Worm (Caenorhabditis elegans) whole organism, young adult: ENCODE measurements around the gene F54D5.23.

Source experiments
- C06A6.2 ChIP-seq: fragments of 200-800 bp; sonication (Bioruptor generic); conservative IDR thresholded peaks from 2 replicates; pipeline ENCODE4 v1.3.6; 2022; ENCODE audit warnings: missing genetic modification characterization, missing compliant biosample characterization
- C17E4.6 ChIP-seq: fragments of 200-800 bp; sonication (Bioruptor generic); IDR thresholded peaks from 2 replicates; pipeline ENCODE4 v1.3.6; 2022; ENCODE audit warnings: missing genetic modification reagents, missing genetic modification characterization, missing compliant biosample characterization
- F10E7.11 ChIP-seq: sonication (generic microtip); optimal IDR thresholded peaks from 2 replicates; lab custom pipeline; 2017; ENCODE audit warnings: mild to moderate bottlenecking, missing genetic modification characterization, moderate library complexity, missing compliant biosample characterization
- F22D6.2 ChIP-seq: sonication (generic microtip); optimal IDR thresholded peaks from 2 replicates; lab custom pipeline; 2016; ENCODE audit warnings: mild to moderate bottlenecking, missing genetic modification characterization, missing compliant biosample characterization
- F52B5.7 ChIP-seq: sonication (generic microtip); optimal IDR thresholded peaks from 2 replicates; lab custom pipeline; 2016; ENCODE audit warnings: mild to moderate bottlenecking, missing genetic modification characterization, missing compliant biosample characterization
- F57A8.1 ChIP-seq: fragments of 200-800 bp; sonication (Bioruptor generic); optimal IDR thresholded peaks from 2 replicates; lab custom pipeline; 2018; ENCODE audit warnings: mild to moderate bottlenecking, missing genetic modification characterization, moderate library complexity, missing compliant biosample characterization
- K11D2.4 ChIP-seq: fragments of 200-800 bp; sonication (Bioruptor generic); IDR thresholded peaks from 2 replicates; pipeline ENCODE4 v1.3.6; 2022; ENCODE audit warnings: missing genetic modification reagents, missing genetic modification characterization, missing compliant biosample characterization
- T07F8.4 ChIP-seq: sonication (generic microtip); optimal IDR thresholded peaks from 2 replicates; lab custom pipeline; 2016; ENCODE audit warnings: mild to moderate bottlenecking, missing genetic modification characterization, moderate library complexity, missing compliant biosample characterization
- T26A5.8 ChIP-seq: sonication (generic microtip); optimal IDR thresholded peaks from 2 replicates; lab custom pipeline; 2016; ENCODE audit warnings: missing genetic modification characterization, missing compliant biosample characterization
- akir-1 ChIP-seq: fragments of 200-800 bp; sonication (Bioruptor generic); optimal IDR thresholded peaks from 2 replicates; lab custom pipeline; 2018; ENCODE audit warnings: mild to moderate bottlenecking, missing genetic modification characterization, moderate library complexity, missing compliant biosample characterization
- atf-7 ChIP-seq: sonication (generic microtip); optimal IDR thresholded peaks from 2 replicates; lab custom pipeline; 2017; ENCODE audit warnings: mild to moderate bottlenecking, missing genetic modification characterization, missing compliant biosample characterization
- bed-2 ChIP-seq: fragments of 200-800 bp; sonication (Bioruptor generic); IDR thresholded peaks from 2 replicates; pipeline ENCODE4 v1.3.6; 2022; ENCODE audit warnings: missing genetic modification reagents, missing genetic modification characterization, missing compliant biosample characterization
- ceh-100 ChIP-seq: fragments of 200-800 bp; sonication (Bioruptor generic); IDR thresholded peaks from 2 replicates; pipeline ENCODE4 v1.3.6; 2022; ENCODE audit warnings: missing genetic modification reagents, missing genetic modification characterization, missing compliant biosample characterization
- ceh-40 ChIP-seq: fragments of 200-800 bp; sonication (Bioruptor generic); IDR thresholded peaks from 2 replicates; pipeline ENCODE4 v1.3.6; 2022; ENCODE audit warnings: missing genetic modification characterization, missing compliant biosample characterization
- ceh-58 ChIP-seq: fragments of 200-800 bp; sonication (Bioruptor generic); IDR thresholded peaks from 2 replicates; pipeline ENCODE4 v1.3.6; 2022; ENCODE audit warnings: missing genetic modification characterization, missing compliant biosample characterization
- dox-1 ChIP-seq: fragments of 200-800 bp; sonication (Bioruptor generic); IDR thresholded peaks from 2 replicates; pipeline ENCODE4 v1.3.6; 2022; ENCODE audit warnings: missing genetic modification reagents, missing genetic modification characterization, missing compliant biosample characterization
- dpff-1 ChIP-seq: sonication (generic microtip); optimal IDR thresholded peaks from 2 replicates; lab custom pipeline; 2017; ENCODE audit warnings: mild to moderate bottlenecking, missing genetic modification characterization, missing compliant biosample characterization
- dpl-1 ChIP-seq: fragments of 150-350 bp; optimal IDR thresholded peaks from 2 replicates; lab custom pipeline; 2014; ENCODE audit warnings: missing biosample characterization, missing genetic modification reagents, missing genetic modification characterization
- egl-18 ChIP-seq: fragments of 200-800 bp; sonication (Bioruptor generic); IDR thresholded peaks from 2 replicates; pipeline ENCODE4 v1.3.6; 2022; ENCODE audit warnings: missing genetic modification reagents, missing genetic modification characterization, missing compliant biosample characterization
- fkh-3 ChIP-seq: sonication (generic microtip); optimal IDR thresholded peaks from 2 replicates; lab custom pipeline; 2016; ENCODE audit warnings: mild to moderate bottlenecking, missing genetic modification characterization, missing compliant biosample characterization
- him-1 ChIP-seq: sonication (generic microtip); optimal IDR thresholded peaks from 2 replicates; lab custom pipeline; 2016; ENCODE audit warnings: missing genotype, missing genetic modification reagents, missing genetic modification characterization, missing compliant biosample characterization
- hmg-1.2 ChIP-seq: fragments of 200-800 bp; sonication (Bioruptor generic); IDR thresholded peaks from 2 replicates; pipeline ENCODE4 v1.3.6; 2022; ENCODE audit warnings: missing genetic modification reagents, missing genetic modification characterization, missing compliant biosample characterization
- hrde-1 ChIP-seq: sonication (generic microtip); optimal IDR thresholded peaks from 2 replicates; lab custom pipeline; 2016; ENCODE audit warnings: missing genetic modification characterization, mild to moderate bottlenecking, missing compliant biosample characterization, moderate library complexity, missing genotype, missing genetic modification reagents, borderline replicate concordance
- hsf-1 ChIP-seq: fragments of 200-800 bp; sonication (Bioruptor generic); IDR thresholded peaks from 2 replicates; pipeline ENCODE4 v1.3.6; 2022; ENCODE audit warnings: missing genetic modification reagents, missing genetic modification characterization, missing compliant biosample characterization
- let-526 ChIP-seq: fragments of 200-800 bp; sonication (Bioruptor generic); IDR thresholded peaks from 2 replicates; pipeline ENCODE4 v1.3.6; 2022; ENCODE audit warnings: missing genetic modification reagents, missing genetic modification characterization, missing compliant biosample characterization
- lin-26 ChIP-seq: fragments of 200-800 bp; sonication (Bioruptor generic); IDR thresholded peaks from 2 replicates; pipeline ENCODE4 v1.3.6; 2022; ENCODE audit warnings: missing genetic modification reagents, missing genetic modification characterization, missing compliant biosample characterization
- lin-40 ChIP-seq: sonication (generic microtip); optimal IDR thresholded peaks from 2 replicates; lab custom pipeline; 2016; ENCODE audit warnings: missing genetic modification characterization, mild to moderate bottlenecking, missing compliant biosample characterization, missing genotype, missing genetic modification reagents
- lin-54 ChIP-seq: fragments of 200-800 bp; sonication (Bioruptor generic); optimal IDR thresholded peaks from 2 replicates; lab custom pipeline; 2018; ENCODE audit warnings: mild to moderate bottlenecking, missing genetic modification characterization, missing compliant biosample characterization
- lir-1 ChIP-seq: fragments of 200-800 bp; sonication (Bioruptor generic); conservative IDR thresholded peaks from 2 replicates; pipeline ENCODE4 v1.3.6; 2022; ENCODE audit warnings: missing genetic modification reagents, missing genetic modification characterization, missing compliant biosample characterization
- madf-10 ChIP-seq: sonication (generic microtip); optimal IDR thresholded peaks from 2 replicates; lab custom pipeline; 2016; ENCODE audit warnings: mild to moderate bottlenecking, missing genetic modification characterization, missing compliant biosample characterization
- madf-3 ChIP-seq: fragments of 200-800 bp; sonication (Bioruptor generic); IDR thresholded peaks from 2 replicates; pipeline ENCODE4 v1.3.6; 2022; ENCODE audit warnings: missing genetic modification reagents, missing genetic modification characterization, missing compliant biosample characterization
- madf-6 ChIP-seq: fragments of 200-800 bp; sonication (Bioruptor generic); IDR thresholded peaks from 2 replicates; pipeline ENCODE4 v1.3.6; 2022; ENCODE audit warnings: missing genetic modification reagents, missing genetic modification characterization, missing compliant biosample characterization
- mes-4 ChIP-seq: sonication (generic microtip); optimal IDR thresholded peaks from 2 replicates; lab custom pipeline; 2016; ENCODE audit warnings: missing genotype, missing genetic modification characterization, missing compliant biosample characterization
- mxl-1 ChIP-seq: sonication (generic microtip); optimal IDR thresholded peaks from 2 replicates; lab custom pipeline; 2016; ENCODE audit warnings: missing genetic modification characterization, missing compliant biosample characterization
- nfya-1 ChIP-seq: sonication (generic microtip); optimal IDR thresholded peaks from 2 replicates; lab custom pipeline; 2017; ENCODE audit warnings: antibody characterized with exemption, missing compliant biosample characterization, missing genetic modification characterization, borderline replicate concordance; ENCODE audit not compliant: insufficient read depth
- nhr-179 ChIP-seq: sonication (generic microtip); optimal IDR thresholded peaks from 2 replicates; lab custom pipeline; 2016; ENCODE audit warnings: mild to moderate bottlenecking, missing genetic modification characterization, missing compliant biosample characterization
- rec-8 ChIP-seq, 2 experiments: sonication (generic microtip); optimal IDR thresholded peaks; 2 replicates each; lab custom pipeline; 2016; ENCODE audit warnings: mild to moderate bottlenecking in 2 of 2, missing genetic modification characterization in 2 of 2, missing genetic modification reagents in 2 of 2, missing genotype in 2 of 2, missing biosample characterization in 1 of 2, missing compliant biosample characterization in 1 of 2, moderate library complexity in 1 of 2
- rpc-1 ChIP-seq, 2 experiments: fragments of 150-350 bp in 1 of 2; sonication (generic microtip) in 1 of 2; optimal IDR thresholded peaks; 2 replicates each; lab custom pipeline; 2014 to 2018; ENCODE audit warnings: missing biosample characterization in 1 of 2, missing genetic modification characterization in 1 of 2, missing genetic modification reagents in 1 of 2, missing genotype in 1 of 2
- snpc-3.4 ChIP-seq: sonication (generic microtip); optimal IDR thresholded peaks from 2 replicates; lab custom pipeline; 2017; ENCODE audit warnings: missing genetic modification characterization, mild to moderate bottlenecking, missing compliant biosample characterization, antibody characterized with exemption, moderate library complexity, missing genotype, missing genetic modification reagents
- tbx-9 ChIP-seq: sonication (generic microtip); optimal IDR thresholded peaks from 2 replicates; lab custom pipeline; 2016; ENCODE audit warnings: borderline replicate concordance, missing genetic modification characterization, inconsistent platforms, missing compliant biosample characterization
- tlf-1 ChIP-seq: fragments of 200-800 bp; sonication (Bioruptor generic); optimal IDR thresholded peaks from 2 replicates; lab custom pipeline; 2018; ENCODE audit warnings: mild to moderate bottlenecking, missing genetic modification characterization, missing compliant biosample characterization
- unc-130 ChIP-seq: sonication (generic microtip); optimal IDR thresholded peaks from 2 replicates; lab custom pipeline; 2016; ENCODE audit warnings: missing genetic modification reagents, missing genetic modification characterization, missing compliant biosample characterization
- unc-62 ChIP-seq: fragments of 150-350 bp; optimal IDR thresholded peaks from 2 replicates; lab custom pipeline; 2014; ENCODE audit warnings: missing biosample characterization, missing genetic modification reagents, missing genetic modification characterization
- zfh-2 ChIP-seq: fragments of 200-800 bp; sonication (Bioruptor generic); conservative IDR thresholded peaks from 2 replicates; pipeline ENCODE4 v1.3.6; 2022; ENCODE audit warnings: missing genetic modification reagents, missing genetic modification characterization, missing compliant biosample characterization
- ztf-22 ChIP-seq: fragments of 200-800 bp; sonication (Bioruptor generic); optimal IDR thresholded peaks from 2 replicates; lab custom pipeline; 2018; ENCODE audit warnings: mild to moderate bottlenecking, missing genetic modification characterization, moderate library complexity, missing compliant biosample characterization
- ztf-3 ChIP-seq: fragments of 200-800 bp; sonication (Bioruptor generic); optimal IDR thresholded peaks from 2 replicates; lab custom pipeline; 2018; ENCODE audit warnings: mild to moderate bottlenecking, missing genetic modification characterization, missing compliant biosample characterization
- ztf-6 ChIP-seq: fragments of 200-800 bp; sonication (Bioruptor generic); IDR thresholded peaks from 2 replicates; pipeline ENCODE4 v1.3.6; 2022; ENCODE audit warnings: missing genetic modification reagents, missing genetic modification characterization, missing compliant biosample characterization

Gene F54D5.23

DNA sequence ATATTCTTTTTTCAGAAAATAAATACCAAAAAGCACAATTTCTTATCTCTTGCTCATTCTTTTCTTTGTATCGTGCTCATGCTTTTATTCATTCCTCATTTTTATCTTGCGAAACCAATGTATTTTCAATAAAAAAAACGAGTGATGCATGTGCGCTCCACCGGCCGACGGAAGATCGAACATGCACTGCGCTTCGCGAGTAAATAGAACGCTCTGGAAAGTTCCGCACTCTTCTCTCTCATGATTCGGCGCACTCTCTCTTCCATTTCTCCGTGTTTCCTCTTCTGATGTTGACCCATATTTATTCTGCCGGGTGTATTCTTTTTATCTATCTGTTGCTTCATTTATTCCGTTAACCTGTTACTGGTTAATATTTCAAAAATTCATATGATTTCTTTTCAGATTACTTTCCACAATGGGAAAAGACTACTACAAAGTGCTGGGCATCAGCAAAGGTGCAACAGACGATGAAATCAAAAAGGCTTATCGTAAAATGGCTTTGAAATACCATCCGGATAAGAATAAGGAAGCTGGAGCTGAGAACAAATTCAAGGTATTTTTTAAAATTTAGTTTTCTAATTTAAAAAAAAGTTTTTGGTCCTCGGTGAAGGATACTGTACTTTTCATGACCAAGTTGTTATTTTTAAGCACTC is 23.7 kb downstream of the F54D5.23 start, which contains the start of gene dnj-13 (continued):
- TF ChIP-seq C06A6.2 (GFP tag; lab: Robert Waterston, UW): peak; percentile 89
- peak; percentile 97 for TF ChIP-seq dox-1 (GFP tag; lab: Robert Waterston, UW)
- peak; percentile 6 for TF ChIP-seq dpl-1 (GFP tag; lab: Kevin White, UChicago)
- peak; percentile 92 for TF ChIP-seq egl-18 (GFP tag; lab: Robert Waterston, UW)
- TF ChIP-seq F52B5.7 (tag; lab: Kevin White, UChicago): peak; percentile 95
- peak; percentile 5 for TF ChIP-seq F57A8.1 (GFP tag; lab: Kevin White, UChicago)
- peak; percentile 94 for TF ChIP-seq madf-3 (GFP tag; lab: Robert Waterston, UW)
- peak; percentile 79 for TF ChIP-seq rpc-1 (optimal IDR thresholded peaks at IDR 0.05; lab: Kevin White, UChicago)
- no peak for TF ChIP-seq rpc-1 (tag; optimal IDR thresholded peaks at IDR 0.05; lab: Kevin White, UChicago)
- peak; percentile 98 for TF ChIP-seq let-526
- TF ChIP-seq lin-40 (tag; lab: Kevin White, UChicago): peak; percentile 98
- TF ChIP-seq unc-62: no peak
- TF ChIP-seq ztf-3: peak; percentile 84
- TF ChIP-seq mxl-1 (tag; lab: Kevin White, UChicago): no peak
- peak; percentile 87 for TF ChIP-seq tbx-9
- peak; percentile 91 for TF ChIP-seq lir-1 (GFP tag; lab: Robert Waterston, UW)
- TF ChIP-seq hsf-1 (GFP tag; lab: Robert Waterston, UW): peak; percentile 100
- TF ChIP-seq hmg-1.2 (GFP tag; lab: Robert Waterston, UW): peak; percentile 79
- peak; percentile 86; the same call in 1 of the 2 replicates for TF ChIP-seq zfh-2 (GFP tag; lab: Robert Waterston, UW)
- peak; percentile 58 for TF ChIP-seq dpff-1 (tag; lab: Kevin White, UChicago)
- no peak for TF ChIP-seq T07F8.4 (tag; lab: Kevin White, UChicago)
- peak; percentile 88 for TF ChIP-seq ztf-22 (GFP tag; lab: Kevin White, UChicago)
- TF ChIP-seq lin-26: peak; percentile 75
- peak; percentile 96 for TF ChIP-seq tlf-1 (GFP tag; lab: Kevin White, UChicago)
- TF ChIP-seq mes-4 (tag; lab: Kevin White, UChicago): no peak
- no peak for TF ChIP-seq nfya-1 (tag; lab: Kevin White, UChicago)
- no peak for TF ChIP-seq nhr-179 (tag; lab: Kevin White, UChicago)
- peak; percentile 94 for TF ChIP-seq F10E7.11 (tag; lab: Kevin White, UChicago)
- TF ChIP-seq T26A5.8 (tag; lab: Kevin White, UChicago): peak; percentile 55
- TF ChIP-seq ceh-58: 0 out of 2 replicates have a peak, but pooled peaks have one; percentile 81
- peak; percentile 77 for TF ChIP-seq madf-10
- peak; percentile 93 for TF ChIP-seq ceh-100 (GFP tag; lab: Robert Waterston, UW)
- peak; percentile 76 for TF ChIP-seq fkh-3 (tag; lab: Kevin White, UChicago)
- TF ChIP-seq atf-7 (tag; lab: Kevin White, UChicago): peak; percentile 96
- peak; percentile 14 for TF ChIP-seq hrde-1 (tag; lab: Kevin White, UChicago)
- peak; percentile 94 for TF ChIP-seq C17E4.6 (GFP tag; lab: Robert Waterston, UW)
- peak; percentile 86 for TF ChIP-seq ceh-40
- TF ChIP-seq rec-8 (tag; optimal IDR thresholded peaks at IDR 0.05; lab: Kevin White, UChicago): no peak
- TF ChIP-seq K11D2.4 (GFP tag; lab: Robert Waterston, UW): peak; percentile 96
- TF ChIP-seq him-1 (tag; lab: Kevin White, UChicago): no peak
- peak; percentile 35 for TF ChIP-seq unc-130 (GFP tag; lab: Kevin White, UChicago)
- no peak for TF ChIP-seq ztf-6 (GFP tag; lab: Robert Waterston, UW)
- peak; percentile 43; the same call in 1 of the 2 replicates for TF ChIP-seq bed-2
- TF ChIP-seq snpc-3.4 (tag; lab: Kevin White, UChicago): peak; percentile 74
- TF ChIP-seq akir-1 (GFP tag; lab: Kevin White, UChicago): peak; percentile 89
- peak; percentile 94 for TF ChIP-seq madf-6 (GFP tag; lab: Robert Waterston, UW)
- TF ChIP-seq lin-54 (GFP tag; lab: Kevin White, UChicago): peak; percentile 93
- TF ChIP-seq F22D6.2 (tag; lab: Kevin White, UChicago): peak; percentile 81
